Worm (Caenorhabditis elegans) whole organism, L2 larva: ENCODE results near the gene T07E3.2.

Source experiments
- C34F6.9 ChIP-seq: fragments of 150-350 bp; optimal IDR thresholded peaks from 2 replicates; lab custom pipeline; 2014; ENCODE audit warnings: missing biosample characterization, missing genetic modification characterization
- F13H6.1 ChIP-seq: sonication (generic microtip); optimal IDR thresholded peaks from 2 replicates; lab custom pipeline; 2016; ENCODE audit warnings: missing genetic modification characterization, missing compliant biosample characterization
- R02D3.7 ChIP-seq: fragments of 150-350 bp; optimal IDR thresholded peaks from 2 replicates; lab custom pipeline; 2014; ENCODE audit warnings: missing biosample characterization, missing genetic modification characterization
- Y55F3AM.14 ChIP-seq: fragments of 200-800 bp; sonication (Bioruptor generic); optimal IDR thresholded peaks from 2 replicates; lab custom pipeline; 2018; ENCODE audit warnings: mild to moderate bottlenecking, missing genetic modification characterization, missing compliant biosample characterization
- ZK546.5 ChIP-seq: sonication (generic microtip); optimal IDR thresholded peaks from 2 replicates; lab custom pipeline; 2017; ENCODE audit warnings: missing biosample characterization, missing genetic modification characterization
- alr-1 ChIP-seq: fragments of 150-350 bp; optimal IDR thresholded peaks from 2 replicates; lab custom pipeline; 2014; ENCODE audit warnings: missing biosample characterization, missing genetic modification characterization
- aly-2 ChIP-seq: fragments of 150-350 bp; optimal IDR thresholded peaks from 2 replicates; lab custom pipeline; 2014; ENCODE audit warnings: missing biosample characterization, missing genetic modification characterization
- ama-1 ChIP-seq: fragments of 150-350 bp; optimal IDR thresholded peaks from 2 replicates; lab custom pipeline; 2018; ENCODE audit warnings: inconsistent platforms
- blmp-1 ChIP-seq: sonication (generic microtip); optimal IDR thresholded peaks from 2 replicates; lab custom pipeline; 2017; ENCODE audit warnings: missing genetic modification characterization, mild to moderate bottlenecking, missing compliant biosample characterization, antibody characterized with exemption, moderate library complexity; ENCODE audit not compliant: insufficient read depth
- ceh-16 ChIP-seq: fragments of 150-350 bp; optimal IDR thresholded peaks from 2 replicates; lab custom pipeline; 2014; ENCODE audit warnings: missing biosample characterization, missing genetic modification characterization
- ceh-82 ChIP-seq: fragments of 150-350 bp; optimal IDR thresholded peaks from 2 replicates; lab custom pipeline; 2014; ENCODE audit warnings: missing biosample characterization, missing genetic modification characterization
- crh-2 ChIP-seq: sonication (generic microtip); optimal IDR thresholded peaks from 2 replicates; lab custom pipeline; 2017; ENCODE audit warnings: missing biosample characterization, missing genetic modification characterization
- dmd-4 ChIP-seq: sonication (generic microtip); optimal IDR thresholded peaks from 2 replicates; lab custom pipeline; 2017; ENCODE audit warnings: missing biosample characterization, missing genetic modification characterization
- egl-27 ChIP-seq: sonication (generic microtip); optimal IDR thresholded peaks from 3 replicates; lab custom pipeline; 2017; ENCODE audit warnings: missing biosample characterization, missing genetic modification reagents, missing genetic modification characterization
- elt-1 ChIP-seq: fragments of 150-350 bp; optimal IDR thresholded peaks from 2 replicates; lab custom pipeline; 2014; ENCODE audit warnings: missing biosample characterization, missing genetic modification characterization
- elt-3 ChIP-seq: sonication (generic microtip); optimal IDR thresholded peaks from 2 replicates; lab custom pipeline; 2017; ENCODE audit warnings: missing biosample characterization, missing genetic modification characterization
- fos-1 ChIP-seq: fragments of 150-350 bp; optimal IDR thresholded peaks from 2 replicates; lab custom pipeline; 2014; ENCODE audit warnings: missing biosample characterization, missing genetic modification characterization
- gmeb-1 ChIP-seq: fragments of 150-350 bp; optimal IDR thresholded peaks from 2 replicates; lab custom pipeline; 2014; ENCODE audit warnings: missing biosample characterization, missing genetic modification characterization
- lin-11 ChIP-seq: fragments of 150-350 bp; sonication (generic microtip); optimal IDR thresholded peaks from 2 replicates; lab custom pipeline; 2014; ENCODE audit warnings: missing biosample characterization, missing genetic modification characterization, inconsistent platforms, mixed read lengths
- lin-13 ChIP-seq: fragments of 150-350 bp; optimal IDR thresholded peaks from 2 replicates; lab custom pipeline; 2014; ENCODE audit warnings: missing biosample characterization, missing genetic modification reagents, missing genetic modification characterization
- lin-39 ChIP-seq: fragments of 150-350 bp; optimal IDR thresholded peaks from 2 replicates; lab custom pipeline; 2014; ENCODE audit warnings: missing biosample characterization, missing genetic modification reagents, missing genetic modification characterization
- lsy-2 ChIP-seq, 2 experiments: fragments of 150-350 bp in 1 of 2; sonication (generic microtip) in 1 of 2; optimal IDR thresholded peaks; 2 replicates each; lab custom pipeline; 2014 to 2017; ENCODE audit warnings: missing biosample characterization in 2 of 2, missing genetic modification characterization in 2 of 2
- mab-5 ChIP-seq: fragments of 150-350 bp; optimal IDR thresholded peaks from 2 replicates; lab custom pipeline; 2014; ENCODE audit warnings: missing biosample characterization, missing genetic modification characterization
- mbf-1 ChIP-seq: sonication (generic microtip); optimal IDR thresholded peaks from 2 replicates; lab custom pipeline; 2017; ENCODE audit warnings: missing biosample characterization, missing genetic modification characterization
- mdl-1 ChIP-seq, 2 experiments: fragments of 150-350 bp in 1 of 2; sonication (generic microtip) in 1 of 2; optimal IDR thresholded peaks; 2 replicates each; lab custom pipeline; 2017; ENCODE audit warnings: missing biosample characterization in 2 of 2, missing genetic modification characterization in 2 of 2
- nhr-10 ChIP-seq: sonication (generic microtip); optimal IDR thresholded peaks from 2 replicates; lab custom pipeline; 2017; ENCODE audit warnings: missing biosample characterization, missing genetic modification characterization
- nhr-11 ChIP-seq: fragments of 150-350 bp; optimal IDR thresholded peaks from 2 replicates; lab custom pipeline; 2014; ENCODE audit warnings: missing biosample characterization, missing genetic modification characterization
- nhr-12 ChIP-seq: fragments of 150-350 bp; optimal IDR thresholded peaks from 2 replicates; lab custom pipeline; 2014; ENCODE audit warnings: missing biosample characterization, missing genetic modification characterization
- nhr-129 ChIP-seq: fragments of 150-350 bp; optimal IDR thresholded peaks from 2 replicates; lab custom pipeline; 2014; ENCODE audit warnings: missing biosample characterization, missing genetic modification characterization
- nhr-21 ChIP-seq: fragments of 150-350 bp; optimal IDR thresholded peaks from 2 replicates; lab custom pipeline; 2014; ENCODE audit warnings: missing biosample characterization, missing genetic modification characterization
- nhr-23 ChIP-seq: fragments of 150-350 bp; optimal IDR thresholded peaks from 2 replicates; lab custom pipeline; 2014; ENCODE audit warnings: missing biosample characterization, missing genetic modification reagents, missing genetic modification characterization
- nhr-237 ChIP-seq: fragments of 150-350 bp; optimal IDR thresholded peaks from 2 replicates; lab custom pipeline; 2014; ENCODE audit warnings: missing biosample characterization, missing genetic modification characterization
- nhr-25 ChIP-seq: fragments of 150-350 bp; sonication (generic microtip); optimal IDR thresholded peaks from 3 replicates; lab custom pipeline; 2014; ENCODE audit warnings: missing biosample characterization, missing genetic modification characterization
- nhr-6 ChIP-seq: fragments of 150-350 bp; optimal IDR thresholded peaks from 2 replicates; lab custom pipeline; 2014; ENCODE audit warnings: missing biosample characterization, missing genetic modification characterization
- nhr-77 ChIP-seq: fragments of 150-350 bp; optimal IDR thresholded peaks from 2 replicates; lab custom pipeline; 2014; ENCODE audit warnings: missing biosample characterization, missing genetic modification characterization
- peb-1 ChIP-seq: fragments of 150-350 bp; optimal IDR thresholded peaks from 2 replicates; lab custom pipeline; 2014; ENCODE audit warnings: missing biosample characterization, missing genetic modification characterization
- sem-4 ChIP-seq: fragments of 150-350 bp; optimal IDR thresholded peaks from 2 replicates; lab custom pipeline; 2014; ENCODE audit warnings: missing biosample characterization, missing genetic modification reagents, missing genetic modification characterization
- skn-1 ChIP-seq: sonication (generic microtip); optimal IDR thresholded peaks from 2 replicates; lab custom pipeline; 2017; ENCODE audit warnings: missing biosample characterization, missing genetic modification characterization
- sma-3 ChIP-seq: sonication (generic microtip); optimal IDR thresholded peaks from 2 replicates; lab custom pipeline; 2016; ENCODE audit warnings: missing genetic modification reagents, missing genetic modification characterization, missing compliant biosample characterization
- sma-9 ChIP-seq, 2 experiments: fragments of 150-350 bp in 1 of 2; sonication (generic microtip) in 1 of 2; optimal IDR thresholded peaks; 2 replicates each; lab custom pipeline; 2014 to 2016; ENCODE audit warnings: missing genetic modification characterization in 2 of 2, mild to moderate bottlenecking in 1 of 2, missing biosample characterization in 1 of 2, missing compliant biosample characterization in 1 of 2, missing genetic modification reagents in 1 of 2, moderate library complexity in 1 of 2
- snpc-4 ChIP-seq: fragments of 150-350 bp; optimal IDR thresholded peaks from 2 replicates; lab custom pipeline; 2014; ENCODE audit warnings: missing biosample characterization, missing genetic modification characterization
- unc-39 ChIP-seq: fragments of 150-350 bp; optimal IDR thresholded peaks from 2 replicates; lab custom pipeline; 2014; ENCODE audit warnings: missing biosample characterization, missing genetic modification characterization
- unc-55 ChIP-seq: fragments of 150-350 bp; sonication (generic microtip); optimal IDR thresholded peaks from 3 replicates; lab custom pipeline; 2014; ENCODE audit warnings: missing biosample characterization, missing genetic modification reagents, missing genetic modification characterization
- unc-62 ChIP-seq: fragments of 150-350 bp; optimal IDR thresholded peaks from 2 replicates; lab custom pipeline; 2014; ENCODE audit warnings: missing biosample characterization, missing genetic modification reagents, missing genetic modification characterization
- zag-1 ChIP-seq: fragments of 150-350 bp; optimal IDR thresholded peaks from 2 replicates; lab custom pipeline; 2014; ENCODE audit warnings: missing biosample characterization, missing genetic modification characterization
- ztf-1 ChIP-seq: fragments of 200-800 bp; sonication (Bioruptor generic); conservative IDR thresholded peaks from 2 replicates; pipeline ENCODE4 v1.3.6; 2022; ENCODE audit warnings: missing genetic modification characterization, missing compliant biosample characterization
- ztf-11 ChIP-seq: sonication (generic microtip); optimal IDR thresholded peaks from 2 replicates; lab custom pipeline; 2017; ENCODE audit warnings: missing biosample characterization, missing genetic modification characterization
- ztf-4 ChIP-seq: fragments of 150-350 bp; optimal IDR thresholded peaks from 2 replicates; lab custom pipeline; 2014; ENCODE audit warnings: missing biosample characterization, missing genetic modification characterization

Gene T07E3.2

DNA sequence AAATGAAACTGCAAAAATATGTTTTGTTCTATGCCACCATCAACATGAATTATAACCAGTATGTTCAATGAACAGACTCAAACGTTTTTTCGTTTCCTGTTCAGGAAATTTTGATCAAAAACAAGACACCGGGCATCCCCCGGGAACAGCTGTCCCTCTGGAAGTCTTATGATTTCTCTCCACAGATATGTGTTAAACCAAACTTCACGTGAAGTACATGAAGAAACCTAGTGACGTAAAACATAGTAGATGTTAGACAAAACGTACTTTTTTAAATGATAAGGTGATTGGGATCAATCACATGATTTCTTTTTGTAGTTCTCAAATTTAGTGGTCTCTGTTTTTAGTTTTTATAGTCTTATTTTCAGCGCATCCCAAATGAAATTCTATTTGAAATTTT, 8.0 kb upstream of the T07E3.2 start:
- TF ChIP-seq sem-4 (tag; lab: Kevin White, UChicago) (no peak), unc-55 (GFP tag; lab: Kevin White, UChicago) (no peak), nhr-23 (no peak), aly-2 (tag; lab: Kevin White, UChicago) (no peak), mbf-1 (tag; lab: Kevin White, UChicago) (no peak), lin-13 (GFP tag; lab: Kevin White, UChicago) (no peak), mdl-1 (tag; optimal IDR thresholded peaks at IDR 0.05; lab: Kevin White, UChicago) (no peak), ztf-11 (tag; lab: Kevin White, UChicago) (no peak), elt-3 (no peak), ztf-1 (no peak), peb-1 (tag; lab: Kevin White, UChicago) (no peak), nhr-237 (tag; lab: Kevin White, UChicago) (no peak), nhr-11 (tag; lab: Kevin White, UChicago) (no peak), gmeb-1 (peak; percentile 57), blmp-1 (tag; lab: Kevin White, UChicago) (no peak), elt-1 (no peak), unc-39 (tag; lab: Kevin White, UChicago) (no peak), unc-62 (no peak), nhr-6 (tag; lab: Kevin White, UChicago) (no peak), sma-3 (GFP tag; lab: Kevin White, UChicago) (peak; percentile 76), ztf-4 (tag; lab: Kevin White, UChicago) (no peak), ZK546.5 (tag; lab: Kevin White, UChicago) (no peak), egl-27 (tag; lab: Kevin White, UChicago) (no peak), ceh-82 (tag; lab: Kevin White, UChicago) (no peak), ama-1 (lab: Kevin White, UChicago) (peak; percentile 20), F13H6.1 (peak; percentile 47), lin-39 (no peak), nhr-25 (tag; lab: Kevin White, UChicago) (peak; percentile 38), snpc-4 (tag; lab: Kevin White, UChicago) (no peak), fos-1 (tag; lab: Kevin White, UChicago) (no peak), C34F6.9 (tag; lab: Kevin White, UChicago) (peak; percentile 41), nhr-129 (tag; lab: Kevin White, UChicago) (peak; percentile 67), sma-9 (GFP tag; optimal IDR thresholded peaks at IDR 0.05; lab: Kevin White, UChicago) (peak; percentile 91), sma-9 (tag; optimal IDR thresholded peaks at IDR 0.05; lab: Kevin White, UChicago) (no peak), R02D3.7 (no peak), nhr-21 (tag; lab: Kevin White, UChicago) (peak; percentile 79), dmd-4 (tag; lab: Kevin White, UChicago) (no peak), Y55F3AM.14 (GFP tag; lab: Kevin White, UChicago) (no peak), crh-2 (peak; percentile 67), ceh-16 (no peak), skn-1 (tag; lab: Kevin White, UChicago) (no peak), lin-11 (tag; lab: Kevin White, UChicago) (no peak), nhr-10 (tag; lab: Kevin White, UChicago) (no peak), lsy-2 (tag; optimal IDR thresholded peaks at IDR 0.05; lab: Kevin White, UChicago) (peak in 1 of 2 experiments; percentile 68), alr-1 (no peak), mab-5 (tag; lab: Kevin White, UChicago) (no peak), nhr-12 (tag; lab: Kevin White, UChicago) (no peak), zag-1 (no peak), nhr-77 (tag; lab: Kevin White, UChicago) (no peak)
